Worm (Caenorhabditis elegans) whole organism, L4 larva: Measurements from ENCODE around the gene ani-2.
A peak's percentile ranks its signal among the peaks of the same experiment; 100 is the strongest.

Experiments used
- D1046.2 ChIP-seq: fragments of 200-800 bp; sonication (Bioruptor generic); IDR thresholded peaks from 2 replicates; pipeline ENCODE4 v1.3.6; 2022; ENCODE audit warnings: missing genetic modification characterization, missing compliant biosample characterization
- F44E2.7 ChIP-seq: fragments of 200-800 bp; sonication (Bioruptor generic); IDR thresholded peaks from 2 replicates; pipeline ENCODE4 v2.1.2; 2022; ENCODE audit warnings: missing genetic modification characterization, missing compliant biosample characterization
- F49E8.2 ChIP-seq: sonication (generic microtip); optimal IDR thresholded peaks from 2 replicates; lab custom pipeline; 2016; ENCODE audit warnings: missing compliant biosample characterization, mild to moderate bottlenecking, missing genetic modification characterization, borderline replicate concordance
- R02D3.7 ChIP-seq: fragments of 150-350 bp; sonication (generic microtip); optimal IDR thresholded peaks from 3 replicates; lab custom pipeline; 2014; ENCODE audit warnings: missing biosample characterization, missing genetic modification characterization
- T26A8.4 ChIP-seq: fragments of 200-800 bp; sonication (Bioruptor generic); IDR thresholded peaks from 2 replicates; pipeline ENCODE4 v1.3.6; 2022; ENCODE audit warnings: missing genetic modification characterization, missing compliant biosample characterization
- Y105C5A.15 ChIP-seq: fragments of 200-800 bp; sonication (Bioruptor generic); IDR thresholded peaks from 2 replicates; pipeline ENCODE4 v1.3.6; 2022; ENCODE audit warnings: missing genetic modification characterization, missing compliant biosample characterization
- Y48G9A.11 ChIP-seq: fragments of 200-800 bp; sonication (Bioruptor generic); IDR thresholded peaks from 2 replicates; pipeline ENCODE4 v1.3.6; 2022; ENCODE audit warnings: missing genetic modification reagents, missing genetic modification characterization, missing compliant biosample characterization
- ZK337.2 ChIP-seq: fragments of 200-800 bp; sonication (Bioruptor generic); IDR thresholded peaks from 2 replicates; pipeline ENCODE4 v1.3.6; 2022; ENCODE audit warnings: missing genetic modification reagents, missing genetic modification characterization, missing compliant biosample characterization
- arid-1 ChIP-seq: fragments of 200-800 bp; sonication (Bioruptor generic); conservative IDR thresholded peaks from 2 replicates; pipeline ENCODE4 v1.3.6; 2022; ENCODE audit warnings: missing genetic modification reagents, missing genetic modification characterization, missing compliant biosample characterization
- ceh-20 ChIP-seq: fragments of 200-800 bp; sonication (Bioruptor generic); IDR thresholded peaks from 2 replicates; pipeline ENCODE4 v1.3.6; 2022; ENCODE audit warnings: missing genetic modification reagents, missing genetic modification characterization, missing compliant biosample characterization
- ceh-32 ChIP-seq: sonication (generic microtip); optimal IDR thresholded peaks from 2 replicates; lab custom pipeline; 2016; ENCODE audit warnings: mild to moderate bottlenecking, missing genetic modification characterization, missing compliant biosample characterization; ENCODE audit not compliant: poor library complexity
- ceh-62 ChIP-seq: sonication (generic microtip); optimal IDR thresholded peaks from 2 replicates; lab custom pipeline; 2017; ENCODE audit warnings: missing biosample characterization, missing genetic modification characterization
- ceh-82 ChIP-seq: sonication (generic microtip); optimal IDR thresholded peaks from 2 replicates; lab custom pipeline; 2017; ENCODE audit warnings: missing biosample characterization, missing genetic modification characterization
- daf-12 ChIP-seq: fragments of 150-350 bp; optimal IDR thresholded peaks from 2 replicates; lab custom pipeline; 2014; ENCODE audit warnings: missing biosample characterization, missing genetic modification reagents, missing genetic modification characterization
- daf-16 ChIP-seq, 3 experiments: sonication (generic microtip); optimal IDR thresholded peaks; 2 replicates each; lab custom pipeline; 2016 to 2017; ENCODE audit warnings: missing genetic modification characterization in 3 of 3, missing genetic modification reagents in 3 of 3, mild to moderate bottlenecking in 2 of 3, missing compliant biosample characterization in 2 of 3, missing biosample characterization in 1 of 3, moderate library complexity in 1 of 3
- dve-1 ChIP-seq: sonication (generic microtip); optimal IDR thresholded peaks from 2 replicates; lab custom pipeline; 2017; ENCODE audit warnings: antibody characterized with exemption, mild to moderate bottlenecking, missing genetic modification characterization, missing compliant biosample characterization; ENCODE audit not compliant: insufficient read depth
- egl-27 ChIP-seq: sonication (generic microtip); optimal IDR thresholded peaks from 3 replicates; lab custom pipeline; 2017; ENCODE audit warnings: missing biosample characterization, missing genetic modification reagents, missing genetic modification characterization
- egl-43 ChIP-seq: fragments of 200-800 bp; sonication (Bioruptor generic); IDR thresholded peaks from 2 replicates; pipeline ENCODE4 v1.3.6; 2022; ENCODE audit warnings: missing genetic modification reagents, missing genetic modification characterization, missing compliant biosample characterization
- fkh-10 ChIP-seq: fragments of 150-350 bp; optimal IDR thresholded peaks from 2 replicates; lab custom pipeline; 2014; ENCODE audit warnings: missing biosample characterization, missing genetic modification reagents, missing genetic modification characterization
- gei-8 ChIP-seq: fragments of 200-800 bp; sonication (Bioruptor generic); optimal IDR thresholded peaks from 2 replicates; lab custom pipeline; 2018; ENCODE audit warnings: mild to moderate bottlenecking, missing genetic modification characterization, missing compliant biosample characterization
- hif-1 ChIP-seq, 2 experiments: sonication (generic microtip); optimal IDR thresholded peaks; 2 replicates each; lab custom pipeline; 2016 to 2017; ENCODE audit warnings: missing compliant biosample characterization in 2 of 2, missing genetic modification characterization in 2 of 2, missing genetic modification reagents in 2 of 2, missing genotype in 2 of 2, mild to moderate bottlenecking in 1 of 2
- hlh-11 ChIP-seq: fragments of 200-800 bp; sonication (Bioruptor generic); optimal IDR thresholded peaks from 2 replicates; lab custom pipeline; 2018; ENCODE audit warnings: mild to moderate bottlenecking, missing genetic modification characterization, missing compliant biosample characterization
- hmg-1.1 ChIP-seq: fragments of 200-800 bp; sonication (Bioruptor generic); IDR thresholded peaks from 2 replicates; pipeline ENCODE4 v1.3.6; 2022; ENCODE audit warnings: missing genetic modification reagents, missing genetic modification characterization, missing compliant biosample characterization
- jun-1 ChIP-seq: fragments of 150-350 bp; optimal IDR thresholded peaks from 2 replicates; lab custom pipeline; 2014; ENCODE audit warnings: missing biosample characterization, missing genetic modification reagents, missing genetic modification characterization
- lin-15B ChIP-seq: fragments of 150-350 bp; sonication (generic microtip); optimal IDR thresholded peaks from 3 replicates; lab custom pipeline; 2014; ENCODE audit warnings: missing biosample characterization, missing genetic modification characterization
- lsy-2 ChIP-seq, 2 experiments: fragments of 150-350 bp in 1 of 2; sonication (generic microtip) in 1 of 2; optimal IDR thresholded peaks; 2 replicates each; lab custom pipeline; 2014 to 2017; ENCODE audit warnings: missing biosample characterization in 2 of 2, missing genetic modification characterization in 2 of 2
- madf-5 ChIP-seq, 2 experiments: fragments of 200-800 bp; sonication (Bioruptor generic); IDR thresholded peaks; 2 replicates each; pipeline ENCODE4 v1.3.6; 2022; ENCODE audit warnings: missing compliant biosample characterization in 2 of 2, missing genetic modification characterization in 2 of 2
- mdt-29 ChIP-seq: fragments of 200-800 bp; sonication (Bioruptor generic); IDR thresholded peaks from 2 replicates; pipeline ENCODE4 v1.3.6; 2022; ENCODE audit warnings: missing genetic modification reagents, missing genetic modification characterization, missing compliant biosample characterization
- mxl-2 ChIP-seq: fragments of 200-800 bp; sonication (Bioruptor generic); conservative IDR thresholded peaks from 2 replicates; pipeline ENCODE4 v1.3.6; 2022; ENCODE audit warnings: missing genetic modification reagents, missing genetic modification characterization, missing compliant biosample characterization
- nhr-10 ChIP-seq: fragments of 150-350 bp; optimal IDR thresholded peaks from 2 replicates; lab custom pipeline; 2014; ENCODE audit warnings: missing biosample characterization, missing genetic modification characterization
- nhr-102 ChIP-seq: sonication (generic microtip); optimal IDR thresholded peaks from 2 replicates; lab custom pipeline; 2016; ENCODE audit warnings: mild to moderate bottlenecking, missing genetic modification characterization, moderate library complexity, missing compliant biosample characterization
- nhr-237 ChIP-seq: sonication (generic microtip); optimal IDR thresholded peaks from 2 replicates; lab custom pipeline; 2017; ENCODE audit warnings: missing biosample characterization, missing genetic modification characterization
- nhr-25 ChIP-seq: sonication (generic microtip); optimal IDR thresholded peaks from 2 replicates; lab custom pipeline; 2017; ENCODE audit warnings: missing genetic modification characterization, mild to moderate bottlenecking, missing compliant biosample characterization, antibody characterized with exemption, moderate library complexity, borderline replicate concordance; ENCODE audit not compliant: insufficient read depth
- nhr-28 ChIP-seq: fragments of 150-350 bp; optimal IDR thresholded peaks from 2 replicates; lab custom pipeline; 2014; ENCODE audit warnings: missing biosample characterization, missing genetic modification characterization
- nhr-6 ChIP-seq: fragments of 150-350 bp; optimal IDR thresholded peaks from 2 replicates; lab custom pipeline; 2014; ENCODE audit warnings: missing biosample characterization, missing genetic modification characterization
- nhr-76 ChIP-seq: fragments of 150-350 bp; optimal IDR thresholded peaks from 2 replicates; lab custom pipeline; 2014; ENCODE audit warnings: missing biosample characterization, missing genetic modification characterization
- nhr-77 ChIP-seq: fragments of 150-350 bp; optimal IDR thresholded peaks from 2 replicates; lab custom pipeline; 2014; ENCODE audit warnings: missing biosample characterization, missing genetic modification characterization
- pha-4 ChIP-seq, 2 experiments: fragments of 150-350 bp in 1 of 2; fragments of 200-800 bp in 1 of 2; sonication (Bioruptor generic) in 1 of 2; IDR thresholded peaks in 1 of 2; optimal IDR thresholded peaks in 1 of 2; 2 replicates each; pipeline versions ENCODE4 v1.3.6 to Lab custom; 2014 to 2022; ENCODE audit warnings: missing genetic modification characterization in 2 of 2, missing genetic modification reagents in 2 of 2, missing biosample characterization in 1 of 2, missing compliant biosample characterization in 1 of 2
- php-3 ChIP-seq: fragments of 200-800 bp; sonication (Bioruptor generic); IDR thresholded peaks from 2 replicates; pipeline ENCODE4 v1.3.6; 2022; ENCODE audit warnings: missing genetic modification reagents, missing genetic modification characterization, missing compliant biosample characterization
- rbr-2 ChIP-seq: sonication (generic microtip); optimal IDR thresholded peaks from 2 replicates; lab custom pipeline; 2016; ENCODE audit warnings: missing genotype, missing genetic modification characterization, missing compliant biosample characterization
- saeg-2 ChIP-seq: fragments of 200-800 bp; sonication (Bioruptor generic); IDR thresholded peaks from 2 replicates; pipeline ENCODE4 v1.3.6; 2022; ENCODE audit warnings: missing genetic modification reagents, missing genetic modification characterization, missing compliant biosample characterization
- sdz-12 ChIP-seq: fragments of 200-800 bp; sonication (Bioruptor generic); optimal IDR thresholded peaks from 2 replicates; lab custom pipeline; 2018; ENCODE audit warnings: mild to moderate bottlenecking, missing genetic modification characterization, missing compliant biosample characterization
- skn-1 ChIP-seq: fragments of 150-350 bp; optimal IDR thresholded peaks from 2 replicates; lab custom pipeline; 2014; ENCODE audit warnings: missing biosample characterization, missing genetic modification characterization
- snpc-4 ChIP-seq: fragments of 150-350 bp; optimal IDR thresholded peaks from 2 replicates; lab custom pipeline; 2014; ENCODE audit warnings: missing biosample characterization, missing genetic modification characterization
- spr-1 ChIP-seq: sonication (generic microtip); optimal IDR thresholded peaks from 2 replicates; lab custom pipeline; 2016; ENCODE audit warnings: mild to moderate bottlenecking, missing genetic modification characterization, missing compliant biosample characterization
- spr-3 ChIP-seq: fragments of 200-800 bp; sonication (Bioruptor generic); optimal IDR thresholded peaks from 2 replicates; lab custom pipeline; 2018; ENCODE audit warnings: mild to moderate bottlenecking, missing genetic modification characterization, missing compliant biosample characterization
- tag-97 ChIP-seq: fragments of 200-800 bp; sonication (Bioruptor generic); IDR thresholded peaks from 2 replicates; pipeline ENCODE4 v1.3.6; 2022; ENCODE audit warnings: missing genetic modification characterization, missing compliant biosample characterization
- zfp-3 ChIP-seq: fragments of 200-800 bp; sonication (Bioruptor generic); conservative IDR thresholded peaks from 2 replicates; pipeline ENCODE4 v1.3.6; 2022; ENCODE audit warnings: missing genetic modification reagents, missing genetic modification characterization, missing compliant biosample characterization
- zip-11 ChIP-seq: fragments of 200-800 bp; sonication (Bioruptor generic); IDR thresholded peaks from 2 replicates; pipeline ENCODE4 v1.3.6; 2022; ENCODE audit warnings: missing genetic modification characterization, missing compliant biosample characterization
- ztf-7 ChIP-seq: fragments of 150-350 bp; optimal IDR thresholded peaks from 2 replicates; lab custom pipeline; 2014; ENCODE audit warnings: missing biosample characterization, missing genetic modification characterization

ani-2 gene

DNA sequence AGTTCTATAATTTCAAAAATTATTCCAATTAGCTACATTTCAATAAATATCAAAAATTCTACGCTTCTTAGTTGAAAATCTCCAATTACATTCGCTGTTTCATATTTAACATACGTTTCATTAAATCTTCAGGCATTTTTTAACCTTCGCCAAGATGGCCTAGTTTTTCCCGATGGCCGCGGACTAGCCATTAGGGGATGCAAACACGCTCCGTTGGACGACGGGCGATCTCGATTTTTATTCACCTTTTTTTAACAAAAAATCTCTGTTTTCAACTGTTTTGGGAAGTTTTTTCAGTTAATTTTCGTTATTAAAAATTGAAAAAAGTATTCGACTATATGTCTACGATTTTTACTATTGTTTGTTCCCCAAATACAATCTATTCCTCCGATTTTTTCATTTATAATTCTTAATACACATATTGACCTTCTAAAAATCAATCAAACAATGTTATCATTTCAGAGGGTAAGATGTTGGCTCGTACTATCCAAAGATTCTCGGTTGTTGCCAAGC, 18.1 kb upstream of the ani-2 start, which contains the start of gene F58F12.1 (continued):
- TF ChIP-seq lsy-2 (tag; optimal IDR thresholded peaks at IDR 0.05; lab: Kevin White, UChicago) (peak in 1 of 2 experiments; percentile 81), ceh-32 (tag; lab: Kevin White, UChicago) (no peak), ceh-62 (tag; lab: Kevin White, UChicago) (no peak), R02D3.7 (tag; lab: Kevin White, UChicago) (no peak), egl-27 (no peak), ztf-7 (no peak), T26A8.4 (no peak), lin-15B (tag; lab: Kevin White, UChicago) (no peak), ZK337.2 (GFP tag; lab: Robert Waterston, UW) (peak; percentile 47; the same call in 1 of the 2 replicates), skn-1 (tag; lab: Kevin White, UChicago) (no peak), D1046.2 (GFP tag; lab: Robert Waterston, UW) (no peak), madf-5 (GFP tag; IDR thresholded peaks at IDR 0.05; lab: Robert Waterston, UW) (no peak), dve-1 (tag; lab: Kevin White, UChicago) (peak; percentile 50), egl-43 (no peak), saeg-2 (GFP tag; lab: Robert Waterston, UW) (no peak), nhr-28 (peak; percentile 55), gei-8 (no peak), mdt-29 (GFP tag; lab: Robert Waterston, UW) (no peak), php-3 (GFP tag; lab: Robert Waterston, UW) (no peak), Y48G9A.11 (GFP tag; lab: Robert Waterston, UW) (no peak), F49E8.2 (tag; lab: Kevin White, UChicago) (no peak), nhr-102 (no peak), sdz-12 (no peak), daf-12 (no peak), zip-11 (GFP tag; lab: Robert Waterston, UW) (no peak), snpc-4 (tag; lab: Kevin White, UChicago) (no peak), hmg-1.1 (GFP tag; lab: Robert Waterston, UW) (no peak), nhr-77 (tag; lab: Kevin White, UChicago) (no peak), arid-1 (no peak), nhr-76 (no peak), nhr-237 (tag; lab: Kevin White, UChicago) (no peak), F44E2.7 (GFP tag; lab: Robert Waterston, UW) (no peak), Y105C5A.15 (GFP tag; lab: Robert Waterston, UW) (no peak), ceh-20 (GFP tag; lab: Robert Waterston, UW) (no peak), nhr-6 (tag; lab: Kevin White, UChicago) (peak; percentile 43), mxl-2 (no peak), ceh-82 (no peak), spr-3 (GFP tag; lab: Kevin White, UChicago) (no peak), nhr-25 (tag; lab: Kevin White, UChicago) (no peak), nhr-10 (no peak), daf-16 (GFP tag; optimal IDR thresholded peaks at IDR 0.05; lab: Kevin White, UChicago) (no peak), daf-16 (tag; optimal IDR thresholded peaks at IDR 0.05; lab: Kevin White, UChicago) (peak; percentile 50), hlh-11 (tag; lab: Kevin White, UChicago) (peak; percentile 31), spr-1 (tag; lab: Kevin White, UChicago) (no peak), hif-1 (tag; optimal IDR thresholded peaks at IDR 0.05; lab: Kevin White, UChicago) (peak in 1 of 2 experiments; percentile 75), zfp-3 (GFP tag; lab: Robert Waterston, UW) (no peak), tag-97 (GFP tag; lab: Robert Waterston, UW) (no peak), fkh-10 (no peak), rbr-2 (tag; lab: Kevin White, UChicago) (peak; percentile 38), jun-1 (tag; lab: Kevin White, UChicago) (no peak), pha-4 (GFP tag; IDR thresholded peaks at IDR 0.05; lab: Robert Waterston, UW) (no peak), pha-4 (tag; optimal IDR thresholded peaks at IDR 0.05; lab: Kevin White, UChicago) (no peak)
